Worm (Caenorhabditis elegans): Measurements from ENCODE around the gene B0454.6.

DNA sequence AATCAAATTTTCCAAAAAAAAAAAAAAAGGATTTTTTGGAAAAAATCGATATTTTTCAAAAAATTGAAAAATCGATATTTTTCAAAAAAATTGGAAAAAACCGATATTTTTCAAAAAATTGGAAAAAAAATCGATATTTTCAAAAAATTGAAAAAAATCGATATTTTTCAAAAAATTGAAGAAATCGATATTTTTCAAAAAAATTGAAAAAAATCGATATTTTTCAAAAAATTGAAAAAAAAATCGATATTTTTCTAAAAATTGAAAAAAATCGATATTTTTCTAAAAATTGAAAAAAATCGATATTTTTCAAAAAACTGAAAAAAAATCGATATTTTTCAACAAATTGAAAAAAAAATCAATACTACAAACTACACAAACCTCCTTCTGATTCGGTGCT is 31.4 kb downstream of the B0454.6 start:
- TF ChIP-seq fos-1 (tag; optimal IDR thresholded peaks at IDR 0.05) (no peak), ztf-4 (tag; optimal IDR thresholded peaks at IDR 0.05) (no peak), unc-39 (tag; optimal IDR thresholded peaks at IDR 0.05) (no peak), nhr-25 (tag; optimal IDR thresholded peaks at IDR 0.05) (no peak), alr-1 (tag; optimal IDR thresholded peaks at IDR 0.05) (no peak), ztf-11 (tag; optimal IDR thresholded peaks at IDR 0.05) (no peak), ceh-16 (tag; optimal IDR thresholded peaks at IDR 0.05) (no peak), snpc-4 (tag; optimal IDR thresholded peaks at IDR 0.05) (no peak), blmp-1 (tag; optimal IDR thresholded peaks at IDR 0.05; ENCODE audit: insufficient read depth) (no peak), nhr-23 (tag; optimal IDR thresholded peaks at IDR 0.05) (no peak), ama-1 (optimal IDR thresholded peaks at IDR 0.05) (no peak), unc-62 (GFP tag; optimal IDR thresholded peaks at IDR 0.05) (no peak)
